Fruit fly (Drosophila melanogaster) Kc167 (cell line): ENCODE measurements around the gene Ctps.

Experiments used
- Myc ChIP-seq: fragments of >200 bp; optimal IDR thresholded peaks from 2 replicates; lab custom pipeline; 2017; ENCODE audit warnings: missing external identifiers
- Sin3A ChIP-seq: fragments of >200 bp; optimal IDR thresholded peaks from 2 replicates; lab custom pipeline; 2018; ENCODE audit warnings: missing external identifiers
- h ChIP-seq: fragments of >200 bp; optimal IDR thresholded peaks from 3 replicates; lab custom pipeline; 2018; ENCODE audit warnings: missing external identifiers
- insv ChIP-seq: fragments of >200 bp; optimal IDR thresholded peaks from 3 replicates; lab custom pipeline; 2018; ENCODE audit warnings: missing external identifiers
- psq ChIP-seq: fragments of >200 bp; optimal IDR thresholded peaks from 2 replicates; lab custom pipeline; 2017; ENCODE audit warnings: missing external identifiers
- ttk ChIP-seq: sonication (Bioruptor generic); optimal IDR thresholded peaks from 2 replicates; lab custom pipeline; 2017; ENCODE audit warnings: missing external identifiers

Ctps gene

dm6 chr3L:15140268-15140957 is 42.7 kb downstream of the Ctps start:
- TF ChIP-seq psq (lab: Kevin White, UChicago) (no peak), Myc (lab: Kevin White, UChicago) (no peak), h (no peak), insv (lab: Kevin White, UChicago) (no peak), ttk (no peak), Sin3A (no peak)

dm6 chr3L:15141118-15142003 is 43.6 kb downstream of the Ctps start:
- TF ChIP-seq ttk = no peak
- TF ChIP-seq h = no peak

dm6 chr3L:15142004-15142890 is 44.5 kb downstream of the Ctps start, which contains the start of gene Pdi:
TSS of gene Pdi (minus strand) at chr3L:15142840.
- TF ChIP-seq Sin3A (no peak), psq (lab: Kevin White, UChicago) (no peak), h (no peak), Myc (lab: Kevin White, UChicago) (no peak), ttk (no peak), insv (lab: Kevin White, UChicago) (no peak)

dm6 chr3L:15143108-15143507 is 45.4 kb downstream of the Ctps start:
- TF ChIP-seq h = no peak
- TF ChIP-seq insv (lab: Kevin White, UChicago) = no peak
- TF ChIP-seq Myc (lab: Kevin White, UChicago) = no peak
- no peak for TF ChIP-seq Sin3A
- no peak for TF ChIP-seq ttk
- TF ChIP-seq psq (lab: Kevin White, UChicago) = no peak

dm6 chr3L:15143638-15144600 is 46.2 kb downstream of the Ctps start, which contains the start of the genes CG32147 and Pex3:
TSS of gene CG32147 (minus strand) at chr3L:15144059.
TSS of gene Pex3 (plus strand) at chr3L:15144355.
- TF ChIP-seq Sin3A = no peak
- no peak for TF ChIP-seq Myc (lab: Kevin White, UChicago)
- TF ChIP-seq psq (lab: Kevin White, UChicago) = no peak
- no peak for TF ChIP-seq ttk
- TF ChIP-seq h = no peak
- no peak for TF ChIP-seq insv (lab: Kevin White, UChicago)

dm6 chr3L:15146643-15147187 is 49.0 kb downstream of the Ctps start, which contains the start of gene FucTA:
TSS of gene FucTA (plus strand) at chr3L:15147137.
- no peak for TF ChIP-seq psq (lab: Kevin White, UChicago)
- TF ChIP-seq h = no peak
- no peak for TF ChIP-seq Myc (lab: Kevin White, UChicago)
- no peak for TF ChIP-seq Sin3A
- no peak for TF ChIP-seq ttk
- no peak for TF ChIP-seq insv (lab: Kevin White, UChicago)

dm6 chr3L:15150028-15150427 is 52.3 kb downstream of the Ctps start:
- TF ChIP-seq insv (lab: Kevin White, UChicago) (no peak), ttk (no peak), Sin3A (no peak), Myc (lab: Kevin White, UChicago) (no peak), h (no peak), psq (lab: Kevin White, UChicago) (no peak)

- TF ChIP-seq psq (lab: Kevin White, UChicago) = no peak
- TF ChIP-seq h = no peak
- no peak for TF ChIP-seq Myc (lab: Kevin White, UChicago)
- no peak for TF ChIP-seq Sin3A
- no peak for TF ChIP-seq insv (lab: Kevin White, UChicago)
- TF ChIP-seq ttk = no peak
Observed at dm6 chr3L:15158330-15159114, 60.8 kb downstream of the Ctps start, which contains the start of the genes Msh6 and Prp31. TSS of gene Msh6 (minus strand) at chr3L:15158562. TSS of gene Prp31 (plus strand) at chr3L:15159100.

dm6 chr3L:15161549-15161948 is 63.8 kb downstream of the Ctps start, which contains the start of gene CG6878:
TSS of gene CG6878 (plus strand) at chr3L:15161817.
- TF ChIP-seq ttk = no peak
- TF ChIP-seq insv (lab: Kevin White, UChicago) = no peak
- TF ChIP-seq psq (lab: Kevin White, UChicago) = no peak
- no peak for TF ChIP-seq Myc (lab: Kevin White, UChicago)
- no peak for TF ChIP-seq Sin3A
- no peak for TF ChIP-seq h

- no peak for TF ChIP-seq Sin3A
Observed at dm6 chr3L:15162005-15162404, 64.3 kb downstream of the Ctps start.
